Fruit fly (Drosophila melanogaster): ENCODE data around the gene Cpr64Ac.

Cpr64Ac gene

dm6 chr3L:4242428-4242827 is 29.7 kb upstream of the Cpr64Ac start, which contains the start of gene pav (continued):
- TF ChIP-seq z (GFP tag; IDR thresholded peaks at IDR 0.05) (no peak), CrebB (tag; optimal IDR thresholded peaks at IDR 0.05) (peak; percentile 2), CG17829 (tag; optimal IDR thresholded peaks at IDR 0.05) (peak; percentile 62), CG14441 (GFP tag; IDR thresholded peaks at IDR 0.05) (peak; percentile 55), CG15514 (GFP tag; optimal IDR thresholded peaks at IDR 0.05) (peak; percentile 58), row (GFP tag; IDR thresholded peaks at IDR 0.05) (peak; percentile 82), ranshi (GFP tag; IDR thresholded peaks at IDR 0.05) (peak; percentile 11; the same call in 1 of the 2 replicates), CG32532 (GFP tag; IDR thresholded peaks at IDR 0.05) (peak; percentile 82), Nf-YA (GFP tag; IDR thresholded peaks at IDR 0.05) (no peak), prd (optimal IDR thresholded peaks at IDR 0.05) (no peak), prd (GFP tag; IDR thresholded peaks at IDR 0.05) (peak; percentile 67), CG14667 (GFP tag; IDR thresholded peaks at IDR 0.05) (peak; percentile 4; the same call in 1 of the 2 replicates), CG10366 (GFP tag; IDR thresholded peaks at IDR 0.05) (peak; percentile 30), CG10321 (GFP tag; IDR thresholded peaks at IDR 0.05) (no peak), CG34422 (GFP tag; IDR thresholded peaks at IDR 0.05) (0 out of 3 replicates have a peak, but pooled peaks have one; percentile 29), Mad (GFP tag; optimal IDR thresholded peaks at IDR 0.05) (peak; percentile 4), CG5245 (GFP tag; optimal IDR thresholded peaks at IDR 0.05) (no peak), Abd-B (GFP tag; optimal IDR thresholded peaks at IDR 0.05) (peak; percentile 4), Rfx (GFP tag; IDR thresholded peaks at IDR 0.05) (peak; percentile 69), trem (tag; optimal IDR thresholded peaks at IDR 0.05) (peak; percentile 61), CG18476 (GFP tag; optimal IDR thresholded peaks at IDR 0.05) (peak; percentile 16), Taf1 (GFP tag; IDR thresholded peaks at IDR 0.05) (peak; percentile 39; the same call in 1 of the 2 replicates), Ptx1 (GFP tag; IDR thresholded peaks at IDR 0.05) (peak; percentile 44; the same call in 1 of the 2 replicates), chinmo (GFP tag; IDR thresholded peaks at IDR 0.05; ENCODE audit: partially characterized antibody) (no peak), CG9437 (GFP tag; optimal IDR thresholded peaks at IDR 0.05) (no peak), fd96Cb (tag; optimal IDR thresholded peaks at IDR 0.05) (peak; percentile 44), D19A (tag; optimal IDR thresholded peaks at IDR 0.05) (peak; percentile 61), CG4730 (GFP tag; IDR thresholded peaks at IDR 0.05) (peak; percentile 44; the same call in 1 of the 2 replicates), Pdp1 (GFP tag; optimal IDR thresholded peaks at IDR 0.05) (no peak), CG13424 (tag; optimal IDR thresholded peaks at IDR 0.05) (peak; percentile 53), al (GFP tag; IDR thresholded peaks at IDR 0.05) (0 out of 2 replicates have a peak, but pooled peaks have one; percentile 26), CG9727 (GFP tag; optimal IDR thresholded peaks at IDR 0.05) (peak; percentile 10), CG11085 (GFP tag; IDR thresholded peaks at IDR 0.05) (0 out of 2 replicates have a peak, but pooled peaks have one; percentile 11), az2 (GFP tag; optimal IDR thresholded peaks at IDR 0.05) (peak; percentile 1), nerfin-1 (tag; optimal IDR thresholded peaks at IDR 0.05) (peak; percentile 44), knrl (GFP tag; IDR thresholded peaks at IDR 0.05; ENCODE audit: partially characterized antibody) (no peak; the same call in 2 of the 3 replicates), E2f2 (GFP tag; IDR thresholded peaks at IDR 0.05) (peak; percentile 93)

dm6 chr3L:4239442-4240322 is 27.0 kb upstream of the Cpr64Ac start, which contains the start of gene Sqor:
Sqor (plus strand) TSS chr3L:4240173.
- TF ChIP-seq eve (GFP tag; optimal IDR thresholded peaks at IDR 0.05), result no peak
- peak; percentile 73 for TF ChIP-seq Camta (GFP tag; optimal IDR thresholded peaks at IDR 0.05)
- peak; percentile 46 for TF ChIP-seq CG4404 (GFP tag; IDR thresholded peaks at IDR 0.05)
- TF ChIP-seq CG6272 (GFP tag; IDR thresholded peaks at IDR 0.05), result peak; percentile 62
- TF ChIP-seq tup (GFP tag; optimal IDR thresholded peaks at IDR 0.05), result peak; percentile 76
- peak; percentile 71; the same call in 2 of the 3 replicates for TF ChIP-seq jigr1 (GFP tag; IDR thresholded peaks at IDR 0.05)
- TF ChIP-seq CG17359 (tag; optimal IDR thresholded peaks at IDR 0.05), result peak; percentile 86
- TF ChIP-seq Hand (GFP tag; optimal IDR thresholded peaks at IDR 0.05), result peak; percentile 75
- peak; percentile 83 for TF ChIP-seq cwo (GFP tag; optimal IDR thresholded peaks at IDR 0.05)
- peak; percentile 75 for TF ChIP-seq CG16863 (GFP tag; optimal IDR thresholded peaks at IDR 0.05)
- TF ChIP-seq inv (GFP tag; IDR thresholded peaks at IDR 0.05; ENCODE audit: partially characterized antibody), result no peak
- TF ChIP-seq vnd (GFP tag; IDR thresholded peaks at IDR 0.05; ENCODE audit: partially characterized antibody), result no peak
- TF ChIP-seq CG4707 (GFP tag; optimal IDR thresholded peaks at IDR 0.05), result peak; percentile 34

Measured in whole organism, embryonic.